Worm (Caenorhabditis elegans): Measurements from ENCODE around the gene H01M10.1.

The H01M10.1 gene

DNA sequence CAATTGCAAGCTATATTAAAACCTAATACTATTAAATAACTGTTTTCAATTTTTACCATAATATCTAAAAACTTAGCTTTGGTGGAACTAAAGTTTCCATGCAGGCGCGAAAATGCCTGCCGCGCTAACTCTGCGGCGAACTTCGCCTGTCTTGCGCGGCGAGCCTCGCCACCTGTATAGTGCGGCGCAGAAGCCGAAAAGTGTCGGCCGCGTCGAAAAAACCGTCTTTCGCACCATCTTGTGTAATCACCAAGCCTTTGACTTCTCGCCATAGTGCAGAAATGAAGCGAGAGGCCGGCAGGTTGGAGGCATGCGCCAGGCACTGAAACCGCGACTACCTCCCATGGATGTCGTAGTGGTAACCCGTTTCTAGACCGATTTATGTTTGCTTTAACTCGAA lies 28.9 kb downstream of the H01M10.1 start:
- TF ChIP-seq aha-1 (tag): peak; percentile 18
- TF ChIP-seq egl-43 (GFP tag; IDR thresholded peaks at IDR 0.05): peak; percentile 26; the same call in 1 of the 2 replicates
- TF ChIP-seq lir-3 (tag; optimal IDR thresholded peaks at IDR 0.05): no peak
- no peak for TF ChIP-seq nhr-111 (GFP tag; optimal IDR thresholded peaks at IDR 0.05)
- TF ChIP-seq zfp-3 (GFP tag; conservative IDR thresholded peaks at IDR 0.05): no peak
- TF ChIP-seq set-16 (GFP tag; IDR thresholded peaks at IDR 0.05): peak; percentile 81
- 0 out of 2 replicates have a peak, but pooled peaks have one; percentile 10 for TF ChIP-seq Y48G9A.11 (GFP tag; IDR thresholded peaks at IDR 0.05)
- no peak for TF ChIP-seq mdt-29 (GFP tag; IDR thresholded peaks at IDR 0.05)

DNA sequence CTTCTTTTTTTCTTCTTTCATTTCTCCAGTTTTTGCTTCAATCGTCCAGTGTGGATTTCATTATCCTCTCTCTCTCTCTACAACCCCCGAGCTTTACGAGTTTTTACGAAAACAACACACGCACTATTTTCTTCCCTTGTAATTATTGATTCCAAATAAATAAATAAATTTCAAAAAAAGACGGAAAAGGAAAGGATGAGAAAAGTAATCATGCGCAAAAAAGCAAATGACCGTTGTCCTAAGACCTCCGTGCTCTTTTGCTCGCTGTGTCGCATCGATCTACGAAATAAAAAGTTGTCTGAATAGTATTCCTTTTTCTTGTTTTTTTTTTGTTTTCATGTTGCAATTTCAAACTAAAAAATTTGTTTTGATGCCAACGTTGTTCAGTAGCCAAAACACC lies 29.7 kb downstream of the H01M10.1 start:
- TF ChIP-seq fkh-10 (GFP tag; optimal IDR thresholded peaks at IDR 0.05) (peak; percentile 54), hlh-30 (tag; optimal IDR thresholded peaks at IDR 0.05; ENCODE audit: insufficient read depth) (peak; percentile 53), ama-1 (optimal IDR thresholded peaks at IDR 0.05) (no peak), Y48G9A.11 (GFP tag; IDR thresholded peaks at IDR 0.05) (no peak), nhr-102 (tag; optimal IDR thresholded peaks at IDR 0.05) (no peak), daf-19 (GFP tag; conservative IDR thresholded peaks at IDR 0.05) (no peak), Y105C5A.15 (GFP tag; IDR thresholded peaks at IDR 0.05) (no peak), egl-27 (tag; optimal IDR thresholded peaks at IDR 0.05) (no peak), F37D6.2 (tag; optimal IDR thresholded peaks at IDR 0.05) (no peak)

DNA sequence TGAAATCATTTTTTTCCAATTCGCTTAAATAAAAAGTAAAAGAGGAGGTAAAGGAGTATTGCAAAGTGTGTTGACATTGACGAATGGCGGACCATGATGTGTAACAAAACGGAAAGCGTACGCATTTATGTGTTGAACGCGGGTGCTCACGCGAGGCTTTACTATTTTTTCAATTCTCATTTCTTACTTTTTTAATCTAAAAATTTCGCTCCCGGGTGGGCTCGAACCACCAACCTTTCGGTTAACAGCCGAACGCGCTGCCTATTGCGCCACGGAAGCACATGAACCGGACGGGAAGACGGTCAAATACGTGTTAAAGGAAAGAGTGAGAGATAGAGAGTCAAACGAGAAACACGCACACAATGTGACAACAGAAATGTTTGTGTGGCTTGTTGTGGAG lies 31.1 kb downstream of the H01M10.1 start:
- TF ChIP-seq unc-62 (GFP tag; optimal IDR thresholded peaks at IDR 0.05 in 1 of 2) (peak in 1 of 2 experiments; percentile 85), unc-62 (tag; optimal IDR thresholded peaks at IDR 0.05) (no peak), lir-3 (tag; optimal IDR thresholded peaks at IDR 0.05) (peak; percentile 74), F37D6.2 (tag; optimal IDR thresholded peaks at IDR 0.05) (peak; percentile 7), mdt-29 (GFP tag; IDR thresholded peaks at IDR 0.05) (0 out of 2 replicates have a peak, but pooled peaks have one; percentile 47), ZK546.5 (tag; optimal IDR thresholded peaks at IDR 0.05) (no peak), nhr-25 (tag; optimal IDR thresholded peaks at IDR 0.05; ENCODE audit: borderline replicate concordance, insufficient read depth) (no peak), saeg-2 (GFP tag; IDR thresholded peaks at IDR 0.05) (no peak), lin-15B (tag; optimal IDR thresholded peaks at IDR 0.05) (no peak), duxl-1 (tag; optimal IDR thresholded peaks at IDR 0.05; ENCODE audit: poor library complexity) (peak; percentile 34), jun-1 (tag; optimal IDR thresholded peaks at IDR 0.05) (peak; percentile 58), nhr-77 (tag; optimal IDR thresholded peaks at IDR 0.05) (peak; percentile 60), lin-13 (GFP tag; optimal IDR thresholded peaks at IDR 0.05) (peak; percentile 71), hlh-11 (tag; optimal IDR thresholded peaks at IDR 0.05) (peak; percentile 75), cey-2 (tag; optimal IDR thresholded peaks at IDR 0.05; ENCODE audit: borderline replicate concordance, insufficient read depth) (no peak), nhr-11 (tag; optimal IDR thresholded peaks at IDR 0.05) (peak; percentile 75), skn-1 (tag; optimal IDR thresholded peaks at IDR 0.05) (no peak), gei-8 (GFP tag; optimal IDR thresholded peaks at IDR 0.05) (peak; percentile 75), hmg-1.1 (GFP tag; IDR thresholded peaks at IDR 0.05) (peak; percentile 94), Y105C5A.15 (GFP tag; IDR thresholded peaks at IDR 0.05) (peak; percentile 46; the same call in 1 of the 2 replicates), nhr-41 (GFP tag; IDR thresholded peaks at IDR 0.05) (peak; percentile 88), zfp-3 (GFP tag; conservative IDR thresholded peaks at IDR 0.05) (0 out of 2 replicates have a peak, but pooled peaks have one; percentile 52), Y5F2A.4 (GFP tag; optimal IDR thresholded peaks at IDR 0.05) (peak; percentile 45), egl-43 (GFP tag; IDR thresholded peaks at IDR 0.05) (peak; percentile 92), ctbp-1 (GFP tag; IDR thresholded peaks at IDR 0.05) (peak; percentile 83), dmd-6 (GFP tag; IDR thresholded peaks at IDR 0.05) (peak; percentile 74), ceh-82 (tag; optimal IDR thresholded peaks at IDR 0.05) (no peak), fos-1 (tag; optimal IDR thresholded peaks at IDR 0.05) (no peak), mep-1 (tag; optimal IDR thresholded peaks at IDR 0.05) (peak; percentile 89), R02D3.7 (tag; optimal IDR thresholded peaks at IDR 0.05) (no peak), lin-38 (GFP tag; IDR thresholded peaks at IDR 0.05) (peak; percentile 69), F49E8.2 (tag; optimal IDR thresholded peaks at IDR 0.05; ENCODE audit: borderline replicate concordance) (peak; percentile 41), nhr-48 (tag; optimal IDR thresholded peaks at IDR 0.05) (peak; percentile 59), nhr-102 (tag; optimal IDR thresholded peaks at IDR 0.05) (peak; percentile 57), dmd-9 (GFP tag; IDR thresholded peaks at IDR 0.05) (0 out of 2 replicates have a peak, but pooled peaks have one; percentile 50), T20F7.1 (GFP tag; optimal IDR thresholded peaks at IDR 0.05) (peak; percentile 28), lin-29 (GFP tag; IDR thresholded peaks at IDR 0.05) (no peak; the same call in 1 of the 2 replicates)
